Worm (Caenorhabditis elegans) whole organism, young adult: ENCODE data around the gene pygl-1.

Source experiments
- F49E8.2 ChIP-seq: sonication (generic microtip); optimal IDR thresholded peaks from 3 replicates; lab custom pipeline; 2017; ENCODE audit warnings: missing genetic modification characterization, mild to moderate bottlenecking, missing compliant biosample characterization, antibody characterized with exemption, moderate library complexity; ENCODE audit not compliant: insufficient read depth
- fkh-3 ChIP-seq: sonication (generic microtip); optimal IDR thresholded peaks from 2 replicates; lab custom pipeline; 2016; ENCODE audit warnings: mild to moderate bottlenecking, missing genetic modification characterization, missing compliant biosample characterization
- nfyb-1 ChIP-seq: fragments of 200-800 bp; sonication (Bioruptor generic); IDR thresholded peaks from 2 replicates; pipeline ENCODE4 v1.3.6; 2022; ENCODE audit warnings: missing genetic modification reagents, missing genetic modification characterization, missing compliant biosample characterization
- snpc-4 ChIP-seq, 5 experiments: fragments of 150-350 bp in 1 of 5; sonication (generic microtip) in 4 of 5; optimal IDR thresholded peaks; 2 replicates each; lab custom pipeline; 2014 to 2018; ENCODE audit warnings: missing genetic modification characterization in 5 of 5, missing biosample characterization in 3 of 5, antibody characterized with exemption in 2 of 5, mild to moderate bottlenecking in 2 of 5, missing compliant biosample characterization in 2 of 5, missing genotype in 2 of 5, moderate library complexity in 2 of 5, missing genetic modification reagents in 1 of 5

ce11 chrV:3543344-3543743 lies 35.5 kb upstream of the pygl-1 start, which contains the start of gene nhr-222:
- no peak for TF ChIP-seq nfyb-1 (GFP tag; lab: Robert Waterston, UW)
- no peak for TF ChIP-seq snpc-4 (GFP tag; optimal IDR thresholded peaks at IDR 0.05; lab: Kevin White, UChicago)
- TF ChIP-seq snpc-4 (tag; optimal IDR thresholded peaks at IDR 0.05; lab: Kevin White, UChicago): no peak
- TF ChIP-seq F49E8.2 (tag; lab: Kevin White, UChicago): no peak
- TF ChIP-seq fkh-3: no peak
